Worm (Caenorhabditis elegans) whole organism, L2 larva: Measurements from ENCODE around the gene Y9C9A.13.

Experiments
- C34F6.9 ChIP-seq: fragments of 150-350 bp; optimal IDR thresholded peaks from 2 replicates; lab custom pipeline; 2014; ENCODE audit warnings: missing biosample characterization, missing genetic modification characterization
- R02D3.7 ChIP-seq: fragments of 150-350 bp; optimal IDR thresholded peaks from 2 replicates; lab custom pipeline; 2014; ENCODE audit warnings: missing biosample characterization, missing genetic modification characterization
- Y55F3AM.14 ChIP-seq: fragments of 200-800 bp; sonication (Bioruptor generic); optimal IDR thresholded peaks from 2 replicates; lab custom pipeline; 2018; ENCODE audit warnings: mild to moderate bottlenecking, missing genetic modification characterization, missing compliant biosample characterization
- alr-1 ChIP-seq: fragments of 150-350 bp; optimal IDR thresholded peaks from 2 replicates; lab custom pipeline; 2014; ENCODE audit warnings: missing biosample characterization, missing genetic modification characterization
- aly-2 ChIP-seq: fragments of 150-350 bp; optimal IDR thresholded peaks from 2 replicates; lab custom pipeline; 2014; ENCODE audit warnings: missing biosample characterization, missing genetic modification characterization
- ama-1 ChIP-seq: fragments of 150-350 bp; optimal IDR thresholded peaks from 2 replicates; lab custom pipeline; 2018; ENCODE audit warnings: inconsistent platforms
- blmp-1 ChIP-seq: sonication (generic microtip); optimal IDR thresholded peaks from 2 replicates; lab custom pipeline; 2017; ENCODE audit warnings: missing genetic modification characterization, mild to moderate bottlenecking, missing compliant biosample characterization, antibody characterized with exemption, moderate library complexity; ENCODE audit not compliant: insufficient read depth
- ceh-82 ChIP-seq: fragments of 150-350 bp; optimal IDR thresholded peaks from 2 replicates; lab custom pipeline; 2014; ENCODE audit warnings: missing biosample characterization, missing genetic modification characterization
- crh-2 ChIP-seq: sonication (generic microtip); optimal IDR thresholded peaks from 2 replicates; lab custom pipeline; 2017; ENCODE audit warnings: missing biosample characterization, missing genetic modification characterization
- egl-27 ChIP-seq: sonication (generic microtip); optimal IDR thresholded peaks from 3 replicates; lab custom pipeline; 2017; ENCODE audit warnings: missing biosample characterization, missing genetic modification reagents, missing genetic modification characterization
- elt-1 ChIP-seq: fragments of 150-350 bp; optimal IDR thresholded peaks from 2 replicates; lab custom pipeline; 2014; ENCODE audit warnings: missing biosample characterization, missing genetic modification characterization
- elt-3 ChIP-seq: sonication (generic microtip); optimal IDR thresholded peaks from 2 replicates; lab custom pipeline; 2017; ENCODE audit warnings: missing biosample characterization, missing genetic modification characterization
- lin-11 ChIP-seq: fragments of 150-350 bp; sonication (generic microtip); optimal IDR thresholded peaks from 2 replicates; lab custom pipeline; 2014; ENCODE audit warnings: missing biosample characterization, missing genetic modification characterization, inconsistent platforms, mixed read lengths
- lin-39 ChIP-seq: fragments of 150-350 bp; optimal IDR thresholded peaks from 2 replicates; lab custom pipeline; 2014; ENCODE audit warnings: missing biosample characterization, missing genetic modification reagents, missing genetic modification characterization
- lsy-2 ChIP-seq, 2 experiments: fragments of 150-350 bp in 1 of 2; sonication (generic microtip) in 1 of 2; optimal IDR thresholded peaks; 2 replicates each; lab custom pipeline; 2014 to 2017; ENCODE audit warnings: missing biosample characterization in 2 of 2, missing genetic modification characterization in 2 of 2
- mab-5 ChIP-seq: fragments of 150-350 bp; optimal IDR thresholded peaks from 2 replicates; lab custom pipeline; 2014; ENCODE audit warnings: missing biosample characterization, missing genetic modification characterization
- mdl-1 ChIP-seq, 2 experiments: fragments of 150-350 bp in 1 of 2; sonication (generic microtip) in 1 of 2; optimal IDR thresholded peaks; 2 replicates each; lab custom pipeline; 2017; ENCODE audit warnings: missing biosample characterization in 2 of 2, missing genetic modification characterization in 2 of 2
- nhr-10 ChIP-seq: sonication (generic microtip); optimal IDR thresholded peaks from 2 replicates; lab custom pipeline; 2017; ENCODE audit warnings: missing biosample characterization, missing genetic modification characterization
- nhr-11 ChIP-seq: fragments of 150-350 bp; optimal IDR thresholded peaks from 2 replicates; lab custom pipeline; 2014; ENCODE audit warnings: missing biosample characterization, missing genetic modification characterization
- nhr-12 ChIP-seq: fragments of 150-350 bp; optimal IDR thresholded peaks from 2 replicates; lab custom pipeline; 2014; ENCODE audit warnings: missing biosample characterization, missing genetic modification characterization
- nhr-21 ChIP-seq: fragments of 150-350 bp; optimal IDR thresholded peaks from 2 replicates; lab custom pipeline; 2014; ENCODE audit warnings: missing biosample characterization, missing genetic modification characterization
- nhr-23 ChIP-seq: fragments of 150-350 bp; optimal IDR thresholded peaks from 2 replicates; lab custom pipeline; 2014; ENCODE audit warnings: missing biosample characterization, missing genetic modification reagents, missing genetic modification characterization
- nhr-25 ChIP-seq: fragments of 150-350 bp; sonication (generic microtip); optimal IDR thresholded peaks from 3 replicates; lab custom pipeline; 2014; ENCODE audit warnings: missing biosample characterization, missing genetic modification characterization
- sem-4 ChIP-seq: fragments of 150-350 bp; optimal IDR thresholded peaks from 2 replicates; lab custom pipeline; 2014; ENCODE audit warnings: missing biosample characterization, missing genetic modification reagents, missing genetic modification characterization
- sma-3 ChIP-seq: sonication (generic microtip); optimal IDR thresholded peaks from 2 replicates; lab custom pipeline; 2016; ENCODE audit warnings: missing genetic modification reagents, missing genetic modification characterization, missing compliant biosample characterization
- sma-9 ChIP-seq, 2 experiments: fragments of 150-350 bp in 1 of 2; sonication (generic microtip) in 1 of 2; optimal IDR thresholded peaks; 2 replicates each; lab custom pipeline; 2014 to 2016; ENCODE audit warnings: missing genetic modification characterization in 2 of 2, mild to moderate bottlenecking in 1 of 2, missing biosample characterization in 1 of 2, missing compliant biosample characterization in 1 of 2, missing genetic modification reagents in 1 of 2, moderate library complexity in 1 of 2
- unc-39 ChIP-seq: fragments of 150-350 bp; optimal IDR thresholded peaks from 2 replicates; lab custom pipeline; 2014; ENCODE audit warnings: missing biosample characterization, missing genetic modification characterization
- unc-62 ChIP-seq: fragments of 150-350 bp; optimal IDR thresholded peaks from 2 replicates; lab custom pipeline; 2014; ENCODE audit warnings: missing biosample characterization, missing genetic modification reagents, missing genetic modification characterization
- ztf-11 ChIP-seq: sonication (generic microtip); optimal IDR thresholded peaks from 2 replicates; lab custom pipeline; 2017; ENCODE audit warnings: missing biosample characterization, missing genetic modification characterization
- ztf-4 ChIP-seq: fragments of 150-350 bp; optimal IDR thresholded peaks from 2 replicates; lab custom pipeline; 2014; ENCODE audit warnings: missing biosample characterization, missing genetic modification characterization

Y9C9A.13 gene

ce11 chrIV:5005154-5005553 is 35.8 kb upstream of the Y9C9A.13 start:
- TF ChIP-seq elt-1 (tag; lab: Kevin White, UChicago): no peak
- TF ChIP-seq R02D3.7 (tag; lab: Kevin White, UChicago): no peak
- TF ChIP-seq lsy-2 (tag; optimal IDR thresholded peaks at IDR 0.05; lab: Kevin White, UChicago): no peak
- no peak for TF ChIP-seq sma-9 (GFP tag; optimal IDR thresholded peaks at IDR 0.05; lab: Kevin White, UChicago)
- TF ChIP-seq sma-9 (tag; optimal IDR thresholded peaks at IDR 0.05; lab: Kevin White, UChicago): no peak
- no peak for TF ChIP-seq nhr-23 (tag; lab: Kevin White, UChicago)
- TF ChIP-seq egl-27 (tag; lab: Kevin White, UChicago): no peak
- no peak for TF ChIP-seq nhr-25 (tag; lab: Kevin White, UChicago)
- TF ChIP-seq elt-3 (tag; lab: Kevin White, UChicago): no peak
- TF ChIP-seq unc-62: no peak
- no peak for TF ChIP-seq aly-2 (tag; lab: Kevin White, UChicago)
- TF ChIP-seq nhr-10 (tag; lab: Kevin White, UChicago): no peak

DNA sequence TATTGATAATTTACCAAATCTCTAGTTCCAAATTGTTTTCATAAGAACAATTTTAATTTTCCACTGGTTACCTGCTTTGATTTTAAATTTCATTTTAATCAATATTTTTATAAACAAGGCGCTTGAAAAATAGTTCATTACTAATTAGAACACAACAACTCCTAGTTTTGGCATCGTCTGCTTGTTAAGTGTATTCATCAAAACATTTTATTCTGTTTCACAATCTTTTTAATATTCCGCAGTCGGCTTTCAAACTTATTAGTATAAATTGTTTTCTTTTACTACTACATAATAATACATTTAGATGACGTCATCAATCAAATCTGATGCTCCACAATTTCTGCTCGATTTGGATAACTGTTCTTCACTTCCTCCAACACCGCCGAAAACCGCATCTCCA is 33.1 kb upstream of the Y9C9A.13 start, which contains the start of gene pes-1:
Gene pes-1, plus strand, starts transcription at position 301 of the 400 bp plus-strand sequence.
- TF ChIP-seq Y55F3AM.14 (no peak), egl-27 (tag; lab: Kevin White, UChicago) (no peak), nhr-12 (tag; lab: Kevin White, UChicago) (no peak), mab-5 (tag; lab: Kevin White, UChicago) (no peak), elt-3 (tag; lab: Kevin White, UChicago) (no peak), alr-1 (no peak), ama-1 (lab: Kevin White, UChicago) (no peak), C34F6.9 (tag; lab: Kevin White, UChicago) (no peak), sma-3 (GFP tag; lab: Kevin White, UChicago) (no peak), ceh-82 (tag; lab: Kevin White, UChicago) (no peak), lin-39 (tag; lab: Kevin White, UChicago) (no peak), nhr-11 (tag; lab: Kevin White, UChicago) (no peak), nhr-10 (tag; lab: Kevin White, UChicago) (no peak), blmp-1 (tag; lab: Kevin White, UChicago) (no peak), ztf-4 (tag; lab: Kevin White, UChicago) (no peak), lin-11 (no peak), R02D3.7 (tag; lab: Kevin White, UChicago) (no peak), sem-4 (tag; lab: Kevin White, UChicago) (no peak)

DNA sequence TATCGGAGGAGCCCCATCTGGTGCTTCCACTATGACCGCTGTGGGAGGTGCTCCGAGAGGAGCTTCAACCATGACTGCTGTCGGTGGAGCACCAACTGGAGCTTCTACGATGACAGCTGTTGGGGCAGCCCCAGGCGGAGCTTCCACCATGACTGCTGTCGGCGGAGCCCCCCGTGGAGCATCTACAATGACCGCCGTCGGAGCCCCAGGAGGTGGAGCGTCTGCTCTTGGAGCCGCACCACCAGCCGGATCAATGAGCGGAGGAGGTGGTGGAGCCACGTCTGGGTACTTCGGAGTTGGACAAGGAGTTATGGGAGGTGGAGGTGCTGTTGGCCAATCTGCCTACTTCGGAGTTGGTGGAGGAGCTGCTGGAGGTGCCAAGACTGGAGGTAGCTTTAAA is 27.6 kb upstream of the Y9C9A.13 start:
- no peak for TF ChIP-seq unc-39 (tag; lab: Kevin White, UChicago)
- no peak for TF ChIP-seq ceh-82 (tag; lab: Kevin White, UChicago)
- TF ChIP-seq elt-3 (tag; lab: Kevin White, UChicago): no peak
- no peak for TF ChIP-seq lsy-2 (tag; optimal IDR thresholded peaks at IDR 0.05; lab: Kevin White, UChicago)
- no peak for TF ChIP-seq C34F6.9 (tag; lab: Kevin White, UChicago)
- TF ChIP-seq, all 48 proteins: peak for 0

DNA sequence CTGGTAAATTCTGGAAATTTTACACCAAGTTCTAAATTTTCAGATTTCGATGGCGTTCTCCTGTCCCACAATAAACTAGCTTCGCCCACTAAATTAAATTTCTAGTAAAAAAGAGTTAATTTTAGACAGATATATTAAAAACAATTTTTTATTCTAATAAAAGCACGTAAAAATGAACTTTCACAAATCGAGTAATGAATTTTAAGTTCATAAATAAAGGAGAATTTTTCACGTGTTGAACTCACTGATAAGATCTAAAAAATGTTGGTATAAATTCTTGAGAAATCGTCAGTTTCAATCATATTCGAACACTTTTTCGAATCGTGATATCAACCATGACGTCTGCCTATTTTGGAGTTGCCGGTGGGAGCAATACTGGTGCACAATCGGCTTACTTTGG is 26.5 kb upstream of the Y9C9A.13 start, which contains the start of gene ssq-2:
Gene ssq-2, plus strand, starts transcription at position 301 of the 400 bp plus-strand sequence.
- no peak for TF ChIP-seq elt-1 (tag; lab: Kevin White, UChicago)
- no peak for TF ChIP-seq sma-3 (GFP tag; lab: Kevin White, UChicago)
- TF ChIP-seq crh-2 (tag; lab: Kevin White, UChicago): no peak
- TF ChIP-seq nhr-21 (tag; lab: Kevin White, UChicago): no peak
- TF ChIP-seq mdl-1 (tag; optimal IDR thresholded peaks at IDR 0.05; lab: Kevin White, UChicago): no peak
- no peak for TF ChIP-seq lsy-2 (tag; optimal IDR thresholded peaks at IDR 0.05; lab: Kevin White, UChicago)
- TF ChIP-seq lin-39 (tag; lab: Kevin White, UChicago): no peak
- TF ChIP-seq blmp-1 (tag; lab: Kevin White, UChicago): no peak
- no peak for TF ChIP-seq ztf-11 (tag; lab: Kevin White, UChicago)
- TF ChIP-seq mab-5 (tag; lab: Kevin White, UChicago): no peak
- no peak for TF ChIP-seq R02D3.7 (tag; lab: Kevin White, UChicago)

DNA sequence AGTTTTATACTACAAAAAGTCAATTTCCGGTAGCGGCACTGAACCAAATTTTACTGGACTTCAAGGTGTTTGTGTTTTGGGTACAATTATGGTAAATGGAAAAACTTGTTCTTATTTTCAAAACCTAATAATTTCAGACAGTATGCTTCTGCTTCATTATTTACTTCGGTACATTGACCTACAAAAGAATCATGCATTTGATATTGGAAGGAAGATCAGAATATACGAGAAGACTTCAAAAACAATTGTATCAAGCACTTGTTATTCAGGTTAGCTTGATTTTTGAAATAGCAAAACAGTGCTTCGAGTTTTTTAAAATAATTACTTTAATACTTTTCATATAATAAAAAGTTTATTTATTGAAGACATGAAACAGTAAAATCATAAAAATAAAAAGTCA is 23.8 kb upstream of the Y9C9A.13 start:
- TF ChIP-seq blmp-1 (tag; lab: Kevin White, UChicago): no peak
